Fruit fly (Drosophila melanogaster) whole organism, embryonic: ENCODE measurements around the gene lab.

Experiments
- Atf6 ChIP-seq: fragments of 200-800 bp; sonication (Bioruptor generic); IDR thresholded peaks from 2 replicates; pipeline ENCODE4 v1.3.6; 2022; ENCODE audit warnings: missing biosample characterization, missing genetic modification characterization
- Bdp1 ChIP-seq: fragments of 200-800 bp; sonication (Bioruptor generic); optimal IDR thresholded peaks from 3 replicates; lab custom pipeline; 2016; ENCODE audit warnings: missing biosample characterization, missing genetic modification characterization
- Bgb ChIP-seq: fragments of 200-800 bp; sonication (Bioruptor generic); IDR thresholded peaks from 2 replicates; pipeline ENCODE4 v1.3.6; 2022; ENCODE audit warnings: missing biosample characterization, missing genetic modification characterization; ENCODE audit not compliant: partially characterized antibody
- BtbVII ChIP-seq: fragments of 200-800 bp; sonication (Bioruptor generic); optimal IDR thresholded peaks from 3 replicates; lab custom pipeline; 2017; ENCODE audit warnings: missing biosample characterization, mild to moderate bottlenecking, missing genetic modification characterization
- CG12071 ChIP-seq: fragments of 200-800 bp; sonication (Bioruptor generic); optimal IDR thresholded peaks from 3 replicates; lab custom pipeline; 2018; ENCODE audit warnings: missing biosample characterization, mild to moderate bottlenecking, missing genetic modification characterization
- CG12299 ChIP-seq: fragments of 200-800 bp; sonication (Bioruptor generic); optimal IDR thresholded peaks from 2 replicates; lab custom pipeline; 2018; ENCODE audit warnings: missing biosample characterization, mild to moderate bottlenecking, missing genetic modification characterization
- CG13624 ChIP-seq: fragments of 200-800 bp; sonication (Bioruptor generic); optimal IDR thresholded peaks from 2 replicates; lab custom pipeline; 2016; ENCODE audit warnings: missing biosample characterization, missing genetic modification characterization
- CG13775 ChIP-seq: fragments of 200-800 bp; sonication (Bioruptor generic); optimal IDR thresholded peaks from 3 replicates; lab custom pipeline; 2017; ENCODE audit warnings: missing biosample characterization, mild to moderate bottlenecking, missing genetic modification characterization
- CG14860 ChIP-seq: fragments of 200-800 bp; sonication (Bioruptor generic); IDR thresholded peaks from 3 replicates; pipeline ENCODE4 v1.3.6; 2022; ENCODE audit warnings: missing biosample characterization, missing genetic modification characterization; ENCODE audit not compliant: partially characterized antibody
- CG17912 ChIP-seq: fragments of 200-800 bp; sonication (Bioruptor generic); optimal IDR thresholded peaks from 2 replicates; lab custom pipeline; 2018; ENCODE audit warnings: missing biosample characterization, mild to moderate bottlenecking, missing genetic modification characterization
- CG2889 ChIP-seq: fragments of 200-800 bp; sonication (Bioruptor generic); IDR thresholded peaks from 3 replicates; pipeline ENCODE4 v1.3.6; 2022; ENCODE audit warnings: missing biosample characterization, missing genetic modification characterization
- CG34224 ChIP-seq: fragments of 200-800 bp; sonication (Bioruptor generic); IDR thresholded peaks from 3 replicates; pipeline ENCODE4 v1.3.6; 2022; ENCODE audit warnings: missing biosample characterization, missing genetic modification characterization; ENCODE audit not compliant: partially characterized antibody
- CG8478 ChIP-seq: fragments of >200 bp; optimal IDR thresholded peaks from 2 replicates; lab custom pipeline; 2018
- CTCF ChIP-seq: fragments of 200-800 bp; sonication (Bioruptor generic); optimal IDR thresholded peaks from 2 replicates; lab custom pipeline; 2017; ENCODE audit warnings: missing biosample characterization, mild to moderate bottlenecking, missing genetic modification characterization, moderate library complexity
- CrebB ChIP-seq: fragments of 200-800 bp; sonication (Bioruptor generic); optimal IDR thresholded peaks from 3 replicates; lab custom pipeline; 2018; ENCODE audit warnings: missing biosample characterization, mild to moderate bottlenecking, missing genetic modification characterization
- Dip3 ChIP-seq: fragments of 200-800 bp; sonication (Bioruptor generic); optimal IDR thresholded peaks from 3 replicates; lab custom pipeline; 2016; ENCODE audit warnings: missing biosample characterization, missing genetic modification characterization
- Dref ChIP-seq: fragments of 200-800 bp; sonication (Bioruptor generic); IDR thresholded peaks from 2 replicates; pipeline ENCODE4 v1.3.6; 2022; ENCODE audit warnings: missing biosample characterization, missing genetic modification characterization
- Ets97D ChIP-seq: fragments of 200-800 bp; sonication (Bioruptor generic); optimal IDR thresholded peaks from 3 replicates; lab custom pipeline; 2016; ENCODE audit warnings: missing biosample characterization, missing genetic modification characterization
- Gug ChIP-seq: fragments of 200-800 bp; sonication (Bioruptor generic); IDR thresholded peaks from 4 replicates; pipeline ENCODE4 v1.3.6; 2022; ENCODE audit warnings: missing biosample characterization, missing genetic modification characterization
- Hmr ChIP-seq: fragments of 200-800 bp; sonication (Bioruptor generic); optimal IDR thresholded peaks from 3 replicates; lab custom pipeline; 2017; ENCODE audit warnings: mild to moderate bottlenecking, missing biosample characterization, missing genetic modification reagents, missing genetic modification characterization
- Hr51 ChIP-seq, 2 experiments: fragments of 200-800 bp; sonication (Bioruptor generic); optimal IDR thresholded peaks; 2 replicates in 1 of 2; 3 replicates in 1 of 2; lab custom pipeline; 2016 to 2018; ENCODE audit warnings: missing biosample characterization in 2 of 2, missing genetic modification characterization in 2 of 2, mild to moderate bottlenecking in 1 of 2, moderate library complexity in 1 of 2
- Hsf ChIP-seq: fragments of 200-800 bp; sonication (Bioruptor generic); optimal IDR thresholded peaks from 3 replicates; lab custom pipeline; 2016; ENCODE audit warnings: missing biosample characterization, missing genetic modification characterization
- Med ChIP-seq: fragments of 200-800 bp; sonication (Bioruptor generic); peaks from one replicate; lab custom pipeline; 2016; ENCODE audit warnings: missing biosample characterization, missing genetic modification characterization, mild to moderate bottlenecking, inconsistent platforms, moderate library complexity
- NC2β ChIP-seq: fragments of 200-800 bp; sonication (Bioruptor generic); optimal IDR thresholded peaks from 2 replicates; lab custom pipeline; 2016; ENCODE audit warnings: missing biosample characterization, missing genetic modification characterization
- Scr ChIP-seq: fragments of 200-800 bp; sonication (Bioruptor generic); IDR thresholded peaks from 2 replicates; pipeline ENCODE4 v1.3.6; 2022; ENCODE audit warnings: missing biosample characterization, missing genetic modification characterization; ENCODE audit not compliant: partially characterized antibody
- Vsx1 ChIP-seq: fragments of 200-800 bp; sonication (Bioruptor generic); optimal IDR thresholded peaks from 2 replicates; lab custom pipeline; 2017; ENCODE audit warnings: missing biosample characterization, mild to moderate bottlenecking, missing genetic modification characterization, missing genetic modification reagents
- Xbp1 ChIP-seq: fragments of 200-800 bp; sonication (Bioruptor generic); optimal IDR thresholded peaks from 3 replicates; lab custom pipeline; 2016; ENCODE audit warnings: missing biosample characterization, mild to moderate bottlenecking, missing genetic modification characterization
- YL-1 ChIP-seq: fragments of 200-800 bp; sonication (Bioruptor generic); optimal IDR thresholded peaks from 3 replicates; lab custom pipeline; 2017; ENCODE audit warnings: missing biosample characterization, mild to moderate bottlenecking, missing genetic modification characterization
- ato ChIP-seq: fragments of 200-800 bp; sonication (Bioruptor generic); IDR thresholded peaks from 2 replicates; pipeline ENCODE4 v1.3.6; 2022; ENCODE audit warnings: missing biosample characterization, missing genetic modification characterization; ENCODE audit not compliant: partially characterized antibody
- cad ChIP-seq: fragments of >200 bp; optimal IDR thresholded peaks from 2 replicates; lab custom pipeline; 2017; ENCODE audit warnings: missing biosample characterization, missing genetic modification characterization
- caup ChIP-seq: fragments of 200-800 bp; sonication (Bioruptor generic); optimal IDR thresholded peaks from 3 replicates; lab custom pipeline; 2017; ENCODE audit warnings: missing biosample characterization, mild to moderate bottlenecking, missing genetic modification characterization, moderate library complexity; ENCODE audit not compliant: severe bottlenecking
- chinmo ChIP-seq: fragments of 200-800 bp; sonication (Bioruptor generic); IDR thresholded peaks from 4 replicates; pipeline ENCODE4 v1.3.6; 2022; ENCODE audit warnings: missing biosample characterization, missing genetic modification characterization; ENCODE audit not compliant: partially characterized antibody
- chm ChIP-seq: fragments of 200-800 bp; sonication (Bioruptor generic); IDR thresholded peaks from 2 replicates; pipeline ENCODE4 v1.3.6; 2022; ENCODE audit warnings: missing biosample characterization, missing genetic modification characterization
- ftz-f1 ChIP-seq: fragments of 200-800 bp; sonication (Bioruptor generic); optimal IDR thresholded peaks from 2 replicates; lab custom pipeline; 2016; ENCODE audit warnings: missing biosample characterization, missing genetic modification characterization
- grau ChIP-seq: fragments of 200-800 bp; optimal IDR thresholded peaks from 3 replicates; lab custom pipeline; 2019; ENCODE audit warnings: missing biosample characterization, mild to moderate bottlenecking, missing genetic modification characterization, moderate library complexity
- gro ChIP-seq: fragments of 200-800 bp; sonication (Bioruptor generic); optimal IDR thresholded peaks from 2 replicates; lab custom pipeline; 2016; ENCODE audit warnings: missing biosample characterization, missing genetic modification characterization
- insv ChIP-seq, 2 experiments: fragments of 200-800 bp; sonication (Bioruptor generic); optimal IDR thresholded peaks; 3 replicates each; lab custom pipeline; 2016 to 2018; ENCODE audit warnings: missing biosample characterization in 2 of 2, missing genetic modification characterization in 2 of 2
- jigr1 ChIP-seq: fragments of 200-800 bp; sonication (Bioruptor generic); IDR thresholded peaks from 3 replicates; pipeline ENCODE4 v1.3.6; 2022; ENCODE audit warnings: missing biosample characterization, missing genetic modification characterization
- knrl ChIP-seq: fragments of 200-800 bp; sonication (Bioruptor generic); IDR thresholded peaks from 3 replicates; pipeline ENCODE4 v1.3.6; 2022; ENCODE audit warnings: missing biosample characterization, missing genetic modification characterization; ENCODE audit not compliant: partially characterized antibody
- maf-S ChIP-seq: fragments of 200-800 bp; sonication (Bioruptor generic); optimal IDR thresholded peaks from 2 replicates; lab custom pipeline; 2016; ENCODE audit warnings: missing biosample characterization, missing genetic modification characterization
- phol ChIP-seq: fragments of 200-800 bp; sonication (Bioruptor generic); optimal IDR thresholded peaks from 3 replicates; lab custom pipeline; 2018; ENCODE audit warnings: missing biosample characterization, mild to moderate bottlenecking, missing genetic modification characterization, moderate library complexity
- sd ChIP-seq: fragments of 200-800 bp; sonication (Bioruptor generic); optimal IDR thresholded peaks from 3 replicates; lab custom pipeline; 2018; ENCODE audit warnings: missing biosample characterization, mild to moderate bottlenecking, missing genetic modification characterization, moderate library complexity
- stwl ChIP-seq: fragments of 200-800 bp; sonication (Bioruptor generic); optimal IDR thresholded peaks from 3 replicates; lab custom pipeline; 2018; ENCODE audit warnings: missing biosample characterization, mild to moderate bottlenecking, missing genetic modification characterization, moderate library complexity
- toy ChIP-seq: fragments of 200-800 bp; sonication (Bioruptor generic); IDR thresholded peaks from 2 replicates; pipeline ENCODE4 v1.3.6; 2022; ENCODE audit warnings: missing biosample characterization, missing genetic modification characterization
- ttk ChIP-seq: fragments of 200-800 bp; sonication (Bioruptor generic); IDR thresholded peaks from 2 replicates; pipeline ENCODE4 v2.1.2; 2022; ENCODE audit warnings: missing biosample characterization, missing genetic modification characterization
- unc-4 ChIP-seq: fragments of 200-800 bp; sonication (Bioruptor generic); IDR thresholded peaks from 2 replicates; pipeline ENCODE4 v1.3.6; 2022; ENCODE audit warnings: missing biosample characterization, missing genetic modification characterization; ENCODE audit not compliant: partially characterized antibody
- zfh2 ChIP-seq: fragments of 200-800 bp; sonication (Bioruptor generic); optimal IDR thresholded peaks from 2 replicates; lab custom pipeline; 2016; ENCODE audit warnings: missing biosample characterization, missing genetic modification characterization

The lab gene

DNA sequence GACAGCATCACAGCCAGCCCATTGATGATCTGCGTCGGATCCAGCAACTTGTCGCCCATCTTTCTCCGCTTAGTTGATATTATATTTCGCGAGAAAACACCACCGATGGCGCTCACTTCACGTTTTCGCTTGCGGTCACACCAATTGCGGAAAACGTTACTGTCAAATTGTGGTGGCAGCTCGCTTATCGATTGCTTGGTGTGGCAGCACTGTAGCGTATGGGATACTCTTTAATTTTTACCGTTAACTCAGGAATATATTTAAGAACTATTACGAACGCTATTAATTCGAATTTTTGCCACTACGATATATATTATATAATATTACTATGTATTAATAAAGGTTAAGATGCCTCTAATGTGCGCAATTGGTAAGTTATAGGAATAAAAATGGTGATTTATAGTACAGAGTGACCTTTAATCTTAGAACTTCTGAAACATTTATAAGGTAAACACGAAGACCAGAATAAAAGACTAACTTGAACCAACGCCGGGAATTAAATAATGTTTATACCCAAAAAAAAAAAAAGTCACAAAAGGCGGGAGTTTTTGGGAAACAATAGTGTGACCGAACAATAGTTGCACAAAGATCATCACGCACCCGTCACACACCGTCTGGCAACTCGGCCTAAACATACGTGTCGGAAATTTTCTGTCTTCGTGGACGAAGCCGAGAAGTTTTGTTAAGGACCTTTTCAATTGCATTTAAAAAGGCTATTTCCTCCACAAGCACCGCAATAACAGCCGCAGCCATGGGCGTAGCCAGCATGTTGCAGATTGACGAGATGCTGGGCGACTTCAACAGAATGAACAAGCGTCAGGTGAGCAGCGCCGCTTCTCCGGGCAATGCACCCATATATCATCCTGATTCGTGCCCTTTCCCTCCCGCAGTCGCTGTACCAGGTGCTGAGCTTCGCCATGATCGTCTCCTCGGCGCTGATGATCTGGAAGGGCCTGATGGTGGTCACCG, 20.8 kb downstream of the lab start, which contains the start of the genes CG1307 and twr (continued):
- TF ChIP-seq CG14860 (no peak), cad (GFP tag; lab: Kevin White, UChicago) (no peak), zfh2 (no peak), Bgb (GFP tag; lab: Robert Waterston, UW) (peak; percentile 29), Gug (no peak), Hr51 (GFP tag; optimal IDR thresholded peaks at IDR 0.05; lab: Kevin White, UChicago) (no peak), sd (tag; lab: Kevin White, UChicago) (no peak), toy (GFP tag; lab: Robert Waterston, UW) (no peak), BtbVII (GFP tag; lab: Kevin White, UChicago) (no peak), CG8478 (lab: Kevin White, UChicago) (no peak), CG12071 (GFP tag; lab: Kevin White, UChicago) (no peak), NC2β (GFP tag; lab: Kevin White, UChicago) (no peak), unc-4 (GFP tag; lab: Robert Waterston, UW) (no peak), chm (GFP tag; lab: Robert Waterston, UW) (no peak), Hmr (GFP tag; lab: Kevin White, UChicago) (peak; percentile 50), CrebB (tag; lab: Kevin White, UChicago) (no peak), CG34224 (GFP tag; lab: Robert Waterston, UW) (no peak; the same call in 2 of the 3 replicates), gro (GFP tag; lab: Kevin White, UChicago) (no peak)
- TF ChIP-seq, all 482 proteins: peak for 143

DNA sequence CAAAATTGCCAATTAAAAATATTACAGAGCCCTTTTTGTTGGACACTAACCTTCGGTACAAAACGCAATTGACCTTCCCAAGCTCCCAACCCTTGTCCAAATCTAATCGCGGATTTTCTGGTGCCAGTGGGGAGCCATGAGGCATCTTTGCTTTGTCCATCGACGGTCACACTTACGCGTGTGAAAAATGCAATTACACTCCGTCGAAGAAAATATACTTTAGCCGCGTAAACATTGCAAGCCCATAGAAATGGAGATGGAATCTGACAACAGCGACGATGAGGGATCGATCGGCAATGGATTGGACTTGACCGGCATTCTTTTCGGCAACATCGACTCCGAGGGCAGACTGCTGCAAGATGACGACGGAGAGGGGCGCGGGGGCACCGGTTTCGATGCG, 31.6 kb downstream of the lab start, which contains the start of gene Taf1:
TSS of gene Taf1 (plus strand) at position 150 of the 400 bp plus-strand sequence.
- TF ChIP-seq Vsx1 (GFP tag; lab: Kevin White, UChicago) (no peak), caup (GFP tag; lab: Kevin White, UChicago) (no peak), Bdp1 (GFP tag; lab: Kevin White, UChicago) (no peak), knrl (GFP tag; lab: Robert Waterston, UW) (peak; percentile 30; the same call in 1 of the 3 replicates), grau (tag; lab: Kevin White, UChicago) (no peak), CTCF (GFP tag; lab: Kevin White, UChicago) (peak; percentile 75), YL-1 (peak; percentile 66), maf-S (GFP tag; lab: Kevin White, UChicago) (peak; percentile 8), CG13775 (GFP tag; lab: Kevin White, UChicago) (peak; percentile 82), CG17912 (GFP tag; lab: Kevin White, UChicago) (peak; percentile 27), Scr (GFP tag; lab: Robert Waterston, UW) (peak; percentile 37; the same call in 1 of the 2 replicates), ftz-f1 (GFP tag; lab: Kevin White, UChicago) (peak; percentile 99), Bgb (GFP tag; lab: Robert Waterston, UW) (peak; percentile 55), chinmo (peak; percentile 86; the same call in 2 of the 4 replicates), CG2889 (GFP tag; lab: Robert Waterston, UW) (no peak), insv (GFP tag; optimal IDR thresholded peaks at IDR 0.05; lab: Kevin White, UChicago) (peak in 1 of 2 experiments; percentile 30), stwl (tag; lab: Kevin White, UChicago) (peak; percentile 67), phol (tag; lab: Kevin White, UChicago) (peak; percentile 64), Hsf (GFP tag; lab: Kevin White, UChicago) (no peak), Ets97D (peak; percentile 60), ato (GFP tag; lab: Robert Waterston, UW) (0 out of 2 replicates have a peak, but pooled peaks have one; percentile 32), CG12299 (tag; lab: Kevin White, UChicago) (no peak), Dref (GFP tag; lab: Robert Waterston, UW) (peak; percentile 40; the same call in 1 of the 2 replicates), Xbp1 (GFP tag; lab: Kevin White, UChicago) (peak; percentile 19), jigr1 (GFP tag; lab: Robert Waterston, UW) (no peak), Med (GFP tag; lab: Kevin White, UChicago) (peak; percentile 79), Atf6 (GFP tag; lab: Robert Waterston, UW) (no peak), ttk (GFP tag; lab: Robert Waterston, UW) (no peak), CG13624 (GFP tag; lab: Kevin White, UChicago) (peak; percentile 36), CG34224 (GFP tag; lab: Robert Waterston, UW) (peak; percentile 33; the same call in 1 of the 3 replicates), Dip3 (GFP tag; lab: Kevin White, UChicago) (no peak)
